Worm (Caenorhabditis elegans): Measurements from ENCODE around the gene clec-182.

DNA sequence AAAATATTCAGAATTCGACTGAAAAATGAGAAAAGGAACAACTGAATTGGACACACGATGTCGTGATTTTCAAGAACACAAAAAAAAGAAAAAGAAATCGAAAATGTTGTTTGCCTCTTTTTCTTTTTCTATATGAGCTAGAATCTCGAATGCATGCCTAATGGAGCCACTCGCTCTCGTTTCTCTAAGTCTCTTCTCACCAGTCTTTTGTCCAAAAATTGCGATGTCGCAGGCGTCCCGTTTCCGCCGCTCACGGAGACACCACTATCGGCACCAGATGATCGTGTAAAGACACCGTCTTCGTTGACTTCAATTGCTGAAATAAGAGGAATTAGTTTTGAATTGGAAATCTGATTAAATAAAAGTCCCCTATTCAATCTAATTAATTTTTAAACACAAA, 39.5 kb downstream of the clec-182 start:
- TF ChIP-seq ama-1 (optimal IDR thresholded peaks at IDR 0.05) (no peak), zip-5 (tag; optimal IDR thresholded peaks at IDR 0.05) (no peak), unc-42 (tag; optimal IDR thresholded peaks at IDR 0.05) (peak; percentile 35), nfya-1 (tag; optimal IDR thresholded peaks at IDR 0.05) (peak; percentile 25), dmd-4 (tag; optimal IDR thresholded peaks at IDR 0.05; ENCODE audit: borderline replicate concordance) (no peak), ceh-14 (tag; optimal IDR thresholded peaks at IDR 0.05) (peak; percentile 4), sox-4 (tag; optimal IDR thresholded peaks at IDR 0.05) (no peak), fkh-10 (GFP tag; optimal IDR thresholded peaks at IDR 0.05) (no peak), sox-2 (GFP tag; IDR thresholded peaks at IDR 0.05) (no peak), ttx-3 (tag; optimal IDR thresholded peaks at IDR 0.05) (no peak), T23F11.4 (GFP tag; optimal IDR thresholded peaks at IDR 0.05) (no peak), elt-4 (tag; optimal IDR thresholded peaks at IDR 0.05) (no peak), pha-4 (tag; optimal IDR thresholded peaks at IDR 0.05) (no peak), pat-9 (tag; optimal IDR thresholded peaks at IDR 0.05) (no peak)
